Fruit fly (Drosophila melanogaster) whole organism, embryonic: ENCODE data around the gene Ids.
A peak's percentile ranks its signal among the peaks of the same experiment; 100 is the strongest.

ENCODE experiments used
- Abd-B ChIP-seq: fragments of 200-800 bp; sonication (Bioruptor generic); optimal IDR thresholded peaks from 2 replicates; lab custom pipeline; 2018; ENCODE audit warnings: missing biosample characterization, mild to moderate bottlenecking, missing genetic modification characterization, moderate library complexity
- B-H1 ChIP-seq: fragments of 200-800 bp; sonication (Bioruptor generic); IDR thresholded peaks from 3 replicates; pipeline ENCODE4 v1.3.6; 2022; ENCODE audit warnings: missing biosample characterization, missing genetic modification characterization
- B-H2 ChIP-seq: fragments of 200-800 bp; sonication (Bioruptor generic); optimal IDR thresholded peaks from 2 replicates; lab custom pipeline; 2018; ENCODE audit warnings: missing biosample characterization, mild to moderate bottlenecking, missing genetic modification characterization
- Blimp-1 ChIP-seq: fragments of 200-800 bp; sonication (Bioruptor generic); optimal IDR thresholded peaks from 3 replicates; lab custom pipeline; 2018; ENCODE audit warnings: missing biosample characterization, missing genetic modification characterization, mild to moderate bottlenecking, moderate library complexity, missing genetic modification reagents
- CG11247 ChIP-seq: fragments of 200-800 bp; sonication (Bioruptor generic); IDR thresholded peaks from 2 replicates; pipeline ENCODE4 v1.3.6; 2022; ENCODE audit warnings: missing biosample characterization, missing genetic modification characterization
- CG12071 ChIP-seq: fragments of 200-800 bp; sonication (Bioruptor generic); optimal IDR thresholded peaks from 3 replicates; lab custom pipeline; 2018; ENCODE audit warnings: missing biosample characterization, mild to moderate bottlenecking, missing genetic modification characterization
- CG12391 ChIP-seq: fragments of 200-800 bp; sonication (Bioruptor generic); optimal IDR thresholded peaks from 3 replicates; lab custom pipeline; 2018; ENCODE audit warnings: missing biosample characterization, mild to moderate bottlenecking, missing genetic modification characterization, moderate library complexity
- CG13775 ChIP-seq: fragments of 200-800 bp; sonication (Bioruptor generic); optimal IDR thresholded peaks from 3 replicates; lab custom pipeline; 2017; ENCODE audit warnings: missing biosample characterization, mild to moderate bottlenecking, missing genetic modification characterization
- CG13894 ChIP-seq: fragments of 200-800 bp; sonication (Bioruptor generic); optimal IDR thresholded peaks from 3 replicates; lab custom pipeline; 2018; ENCODE audit warnings: missing biosample characterization, mild to moderate bottlenecking, missing genetic modification characterization, moderate library complexity
- CG14014 ChIP-seq: fragments of 200-800 bp; sonication (Bioruptor generic); IDR thresholded peaks from 2 replicates; pipeline ENCODE4 v1.3.6; 2022; ENCODE audit warnings: missing biosample characterization, missing genetic modification characterization
- CG15479 ChIP-seq: fragments of 200-800 bp; sonication (Bioruptor generic); optimal IDR thresholded peaks from 3 replicates; lab custom pipeline; 2019; ENCODE audit warnings: missing biosample characterization, mild to moderate bottlenecking, missing genetic modification characterization, moderate library complexity
- CG17359 ChIP-seq: fragments of 200-800 bp; sonication (Bioruptor generic); optimal IDR thresholded peaks from 3 replicates; lab custom pipeline; 2018; ENCODE audit warnings: missing biosample characterization, mild to moderate bottlenecking, missing genetic modification characterization, moderate library complexity
- CG18599 ChIP-seq: fragments of 200-800 bp; sonication (Bioruptor generic); optimal IDR thresholded peaks from 3 replicates; lab custom pipeline; 2017; ENCODE audit warnings: missing biosample characterization, missing genetic modification characterization, mild to moderate bottlenecking, moderate library complexity, missing genetic modification reagents
- CG31441 ChIP-seq: fragments of 200-800 bp; sonication (Bioruptor generic); IDR thresholded peaks from 2 replicates; pipeline ENCODE4 v1.3.6; 2022; ENCODE audit warnings: missing biosample characterization, missing genetic modification characterization
- CG33557 ChIP-seq: fragments of 200-800 bp; sonication (Bioruptor generic); optimal IDR thresholded peaks from 2 replicates; lab custom pipeline; 2019; ENCODE audit warnings: missing biosample characterization, mild to moderate bottlenecking, missing genetic modification characterization, moderate library complexity
- CG6765 ChIP-seq: fragments of 200-800 bp; sonication (Bioruptor generic); optimal IDR thresholded peaks from 3 replicates; lab custom pipeline; 2017; ENCODE audit warnings: missing biosample characterization, mild to moderate bottlenecking, missing genetic modification characterization
- CG6813 ChIP-seq: fragments of 200-800 bp; sonication (Bioruptor generic); optimal IDR thresholded peaks from 2 replicates; lab custom pipeline; 2017; ENCODE audit warnings: missing biosample characterization, missing genetic modification characterization, mild to moderate bottlenecking, moderate library complexity, missing genetic modification reagents
- CG8944 ChIP-seq: fragments of 200-800 bp; sonication (Bioruptor generic); optimal IDR thresholded peaks from 3 replicates; lab custom pipeline; 2016; ENCODE audit warnings: missing biosample characterization, missing genetic modification characterization
- CrebB ChIP-seq: fragments of 200-800 bp; sonication (Bioruptor generic); optimal IDR thresholded peaks from 3 replicates; lab custom pipeline; 2018; ENCODE audit warnings: missing biosample characterization, mild to moderate bottlenecking, missing genetic modification characterization
- Deaf1 ChIP-seq: fragments of 200-800 bp; optimal IDR thresholded peaks from 3 replicates; lab custom pipeline; 2019; ENCODE audit warnings: missing biosample characterization, mild to moderate bottlenecking, missing genetic modification characterization, moderate library complexity
- E2f1 ChIP-seq: fragments of 200-800 bp; sonication (Bioruptor generic); IDR thresholded peaks from 2 replicates; pipeline ENCODE4 v1.3.6; 2022; ENCODE audit warnings: missing biosample characterization, missing genetic modification characterization
- E2f2 ChIP-seq: fragments of 200-800 bp; sonication (Bioruptor generic); IDR thresholded peaks from 2 replicates; pipeline ENCODE4 v1.3.6; 2022; ENCODE audit warnings: missing biosample characterization, missing genetic modification characterization
- ERR ChIP-seq: fragments of 200-800 bp; sonication (Bioruptor generic); optimal IDR thresholded peaks from 2 replicates; lab custom pipeline; 2016; ENCODE audit warnings: missing biosample characterization, missing genetic modification characterization
- Ets97D ChIP-seq: fragments of 200-800 bp; sonication (Bioruptor generic); optimal IDR thresholded peaks from 3 replicates; lab custom pipeline; 2016; ENCODE audit warnings: missing biosample characterization, missing genetic modification characterization
- Gug ChIP-seq: fragments of 200-800 bp; sonication (Bioruptor generic); IDR thresholded peaks from 4 replicates; pipeline ENCODE4 v1.3.6; 2022; ENCODE audit warnings: missing biosample characterization, missing genetic modification characterization
- HmgD ChIP-seq: fragments of 200-800 bp; sonication (Bioruptor generic); optimal IDR thresholded peaks from 3 replicates; lab custom pipeline; 2016; ENCODE audit warnings: missing biosample characterization, missing genetic modification characterization
- Hmr ChIP-seq: fragments of 200-800 bp; sonication (Bioruptor generic); optimal IDR thresholded peaks from 3 replicates; lab custom pipeline; 2017; ENCODE audit warnings: mild to moderate bottlenecking, missing biosample characterization, missing genetic modification reagents, missing genetic modification characterization
- Hr51 ChIP-seq, 2 experiments: fragments of 200-800 bp; sonication (Bioruptor generic); optimal IDR thresholded peaks; 2 replicates in 1 of 2; 3 replicates in 1 of 2; lab custom pipeline; 2016 to 2018; ENCODE audit warnings: missing biosample characterization in 2 of 2, missing genetic modification characterization in 2 of 2, mild to moderate bottlenecking in 1 of 2, moderate library complexity in 1 of 2
- NC2α ChIP-seq: fragments of 200-800 bp; sonication (Bioruptor generic); optimal IDR thresholded peaks from 2 replicates; lab custom pipeline; 2016; ENCODE audit warnings: missing biosample characterization, missing genetic modification characterization
- Optix ChIP-seq: fragments of 200-800 bp; sonication (Bioruptor generic); IDR thresholded peaks from 3 replicates; pipeline ENCODE4 v1.3.6; 2022; ENCODE audit warnings: missing biosample characterization, missing genetic modification characterization
- ab ChIP-seq: fragments of 200-800 bp; sonication (Bioruptor generic); optimal IDR thresholded peaks from 2 replicates; lab custom pipeline; 2016; ENCODE audit warnings: missing biosample characterization, missing genetic modification characterization
- amos ChIP-seq: fragments of 200-800 bp; sonication (Bioruptor generic); IDR thresholded peaks from 2 replicates; pipeline ENCODE4 v1.3.6; 2022; ENCODE audit warnings: missing biosample characterization, missing genetic modification characterization; ENCODE audit not compliant: partially characterized antibody
- ash1 ChIP-seq: fragments of 200-800 bp; sonication (Bioruptor generic); optimal IDR thresholded peaks from 2 replicates; lab custom pipeline; 2018; ENCODE audit warnings: missing biosample characterization, mild to moderate bottlenecking, missing genetic modification characterization
- bcd ChIP-seq: fragments of 200-800 bp; sonication (Bioruptor generic); optimal IDR thresholded peaks from 2 replicates; lab custom pipeline; 2017; ENCODE audit warnings: missing biosample characterization, mild to moderate bottlenecking, missing genetic modification characterization
- br ChIP-seq: fragments of >200 bp; optimal IDR thresholded peaks from 2 replicates; lab custom pipeline; 2017
- cas ChIP-seq: fragments of 200-800 bp; sonication (Bioruptor generic); IDR thresholded peaks from 2 replicates; pipeline ENCODE4 v1.3.6; 2022; ENCODE audit warnings: missing biosample characterization, missing genetic modification characterization
- chif ChIP-seq, 2 experiments: fragments of 200-800 bp; sonication (Bioruptor generic); optimal IDR thresholded peaks; 3 replicates each; lab custom pipeline; 2016; ENCODE audit warnings: missing biosample characterization in 2 of 2, missing genetic modification characterization in 2 of 2
- dmrt11E ChIP-seq: fragments of 200-800 bp; sonication (Bioruptor generic); optimal IDR thresholded peaks from 3 replicates; lab custom pipeline; 2018; ENCODE audit warnings: missing biosample characterization, mild to moderate bottlenecking, missing genetic modification characterization, moderate library complexity
- hb ChIP-seq: fragments of 200-800 bp; sonication (Bioruptor generic); IDR thresholded peaks from 3 replicates; pipeline ENCODE4 v1.3.6; 2022; ENCODE audit warnings: missing biosample characterization, missing genetic modification characterization; ENCODE audit not compliant: partially characterized antibody
- kni ChIP-seq: fragments of 200-800 bp; sonication (Bioruptor generic); optimal IDR thresholded peaks from 3 replicates; lab custom pipeline; 2017; ENCODE audit warnings: mild to moderate bottlenecking, missing biosample characterization, missing genetic modification reagents, missing genetic modification characterization
- lola ChIP-seq, 3 experiments: fragments of >200 bp in 2 of 3; fragments of 200-800 bp in 1 of 3; sonication (Bioruptor generic) in 1 of 3; optimal IDR thresholded peaks; 2 replicates each; lab custom pipeline; 2017 to 2019; ENCODE audit warnings: missing biosample characterization in 3 of 3, missing genetic modification characterization in 3 of 3, mild to moderate bottlenecking in 1 of 3, moderate library complexity in 1 of 3
- luna ChIP-seq: fragments of 200-800 bp; sonication (Bioruptor generic); optimal IDR thresholded peaks from 2 replicates; lab custom pipeline; 2016; ENCODE audit warnings: missing biosample characterization, missing genetic modification characterization
- odd ChIP-seq: fragments of 200-800 bp; sonication (Bioruptor generic); optimal IDR thresholded peaks from 2 replicates; lab custom pipeline; 2017; ENCODE audit warnings: missing biosample characterization, mild to moderate bottlenecking, missing genetic modification characterization
- psq ChIP-seq: fragments of 200-800 bp; sonication (Bioruptor generic); optimal IDR thresholded peaks from 2 replicates; lab custom pipeline; 2017; ENCODE audit warnings: missing biosample characterization, missing genetic modification characterization
- sisA ChIP-seq: fragments of 200-800 bp; sonication (Bioruptor generic); IDR thresholded peaks from 2 replicates; pipeline ENCODE4 v1.3.6; 2022; ENCODE audit warnings: missing biosample characterization, missing genetic modification characterization
- slp2 ChIP-seq: fragments of 200-800 bp; sonication (Bioruptor generic); optimal IDR thresholded peaks from 2 replicates; lab custom pipeline; 2016; ENCODE audit warnings: missing biosample characterization, missing genetic modification characterization
- trem ChIP-seq: fragments of 200-800 bp; optimal IDR thresholded peaks from 3 replicates; lab custom pipeline; 2019; ENCODE audit warnings: missing biosample characterization, mild to moderate bottlenecking, missing genetic modification characterization, moderate library complexity
- wor ChIP-seq: fragments of 200-800 bp; sonication (Bioruptor generic); IDR thresholded peaks from 2 replicates; pipeline ENCODE4 v1.3.6; 2022; ENCODE audit warnings: missing biosample characterization, missing genetic modification characterization
- zfh1 ChIP-seq: fragments of 200-800 bp; sonication (Bioruptor generic); IDR thresholded peaks from 3 replicates; pipeline ENCODE4 v1.3.6; 2022; ENCODE audit warnings: missing biosample characterization, missing genetic modification characterization

Gene Ids

DNA sequence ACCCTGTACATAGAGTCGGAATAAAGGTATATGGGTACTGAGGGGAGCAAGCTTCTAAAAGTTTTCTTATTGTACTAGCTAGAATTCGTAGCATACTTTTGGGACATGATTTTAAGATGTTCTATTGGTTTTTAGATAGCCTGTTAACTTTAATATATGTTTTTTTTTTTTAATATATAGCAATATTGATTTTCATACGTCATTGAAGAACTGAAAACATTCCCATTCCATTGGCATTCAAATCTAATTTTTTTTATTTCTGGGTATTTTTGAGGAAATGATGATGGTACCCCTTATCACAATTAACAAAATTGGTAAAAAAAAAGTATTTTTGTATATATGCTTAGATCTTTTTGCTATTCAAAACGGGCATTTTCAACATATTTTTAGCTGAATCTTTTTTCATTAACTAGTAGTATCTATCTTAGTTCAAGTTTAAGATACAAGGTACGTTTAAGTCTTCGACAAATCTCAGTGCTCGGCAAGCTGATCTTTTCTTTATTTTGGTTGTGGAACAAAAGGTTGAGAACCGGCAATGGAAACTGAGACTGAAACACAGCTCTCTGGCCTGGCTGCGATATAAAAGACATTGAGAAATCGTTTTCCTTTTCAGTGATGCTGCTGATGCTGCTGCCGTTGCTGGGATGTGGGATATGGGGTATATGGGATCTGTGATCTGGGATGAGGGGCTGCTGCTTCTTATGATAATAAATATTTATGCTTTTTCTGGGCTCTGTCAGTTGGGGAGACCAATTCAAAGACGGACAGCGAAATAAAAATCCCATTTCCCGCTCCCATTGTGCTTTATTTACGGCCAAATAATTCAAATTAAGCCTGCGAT is 6.7 kb downstream of the Ids start (continued):
- TF ChIP-seq CG17359 (tag; lab: Kevin White, UChicago) (peak; percentile 46), CG6813 (no peak), B-H2 (GFP tag; lab: Kevin White, UChicago) (no peak), Deaf1 (tag; lab: Kevin White, UChicago) (no peak), chif (GFP tag; optimal IDR thresholded peaks at IDR 0.05; lab: Kevin White, UChicago) (no peak), Hr51 (GFP tag; optimal IDR thresholded peaks at IDR 0.05; lab: Kevin White, UChicago) (peak in 1 of 2 experiments; percentile 61), hb (GFP tag; lab: Robert Waterston, UW) (no peak), CG13775 (GFP tag; lab: Kevin White, UChicago) (peak; percentile 11), CG14014 (0 out of 2 replicates have a peak, but pooled peaks have one; percentile 34), luna (no peak), dmrt11E (peak; percentile 77), slp2 (GFP tag; lab: Kevin White, UChicago) (no peak), sisA (GFP tag; lab: Robert Waterston, UW) (0 out of 2 replicates have a peak, but pooled peaks have one; percentile 33), Hmr (no peak), CG6765 (GFP tag; lab: Kevin White, UChicago) (no peak), CG11247 (no peak), br (lab: Kevin White, UChicago) (no peak), CrebB (tag; lab: Kevin White, UChicago) (no peak), odd (GFP tag; lab: Kevin White, UChicago) (no peak), kni (peak; percentile 48), bcd (GFP tag; lab: Kevin White, UChicago) (peak; percentile 31), ERR (no peak), B-H1 (GFP tag; lab: Robert Waterston, UW) (no peak), CG33557 (GFP tag; lab: Kevin White, UChicago) (peak; percentile 44), cas (GFP tag; lab: Robert Waterston, UW) (no peak), Abd-B (GFP tag; lab: Kevin White, UChicago) (peak; percentile 40), psq (GFP tag; lab: Kevin White, UChicago) (no peak), ab (GFP tag; lab: Kevin White, UChicago) (no peak), Blimp-1 (GFP tag; lab: Kevin White, UChicago) (peak; percentile 21), CG8944 (GFP tag; lab: Kevin White, UChicago) (no peak), CG18599 (GFP tag; lab: Kevin White, UChicago) (peak; percentile 35), trem (tag; lab: Kevin White, UChicago) (peak; percentile 6), E2f2 (GFP tag; lab: Robert Waterston, UW) (no peak), Optix (no peak), Ets97D (no peak), NC2α (GFP tag; lab: Kevin White, UChicago) (no peak), amos (GFP tag; lab: Robert Waterston, UW) (no peak), Gug (GFP tag; lab: Robert Waterston, UW) (no peak), CG13894 (tag; lab: Kevin White, UChicago) (no peak), E2f1 (GFP tag; lab: Robert Waterston, UW) (0 out of 2 replicates have a peak, but pooled peaks have one; percentile 28), CG31441 (GFP tag; lab: Robert Waterston, UW) (peak; percentile 74), lola (GFP tag; optimal IDR thresholded peaks at IDR 0.05; lab: Kevin White, UChicago) (peak in 1 of 3 experiments; percentile 81), HmgD (no peak), CG12391 (peak; percentile 55), ash1 (GFP tag; lab: Kevin White, UChicago) (no peak), CG15479 (GFP tag; lab: Kevin White, UChicago) (no peak), zfh1 (GFP tag; lab: Robert Waterston, UW) (peak; percentile 59; the same call in 2 of the 3 replicates), CG12071 (GFP tag; lab: Kevin White, UChicago) (no peak), wor (GFP tag; lab: Robert Waterston, UW) (no peak)
